Fruit fly (Drosophila melanogaster): ENCODE results near the gene Pus1.

Pus1 gene

DNA sequence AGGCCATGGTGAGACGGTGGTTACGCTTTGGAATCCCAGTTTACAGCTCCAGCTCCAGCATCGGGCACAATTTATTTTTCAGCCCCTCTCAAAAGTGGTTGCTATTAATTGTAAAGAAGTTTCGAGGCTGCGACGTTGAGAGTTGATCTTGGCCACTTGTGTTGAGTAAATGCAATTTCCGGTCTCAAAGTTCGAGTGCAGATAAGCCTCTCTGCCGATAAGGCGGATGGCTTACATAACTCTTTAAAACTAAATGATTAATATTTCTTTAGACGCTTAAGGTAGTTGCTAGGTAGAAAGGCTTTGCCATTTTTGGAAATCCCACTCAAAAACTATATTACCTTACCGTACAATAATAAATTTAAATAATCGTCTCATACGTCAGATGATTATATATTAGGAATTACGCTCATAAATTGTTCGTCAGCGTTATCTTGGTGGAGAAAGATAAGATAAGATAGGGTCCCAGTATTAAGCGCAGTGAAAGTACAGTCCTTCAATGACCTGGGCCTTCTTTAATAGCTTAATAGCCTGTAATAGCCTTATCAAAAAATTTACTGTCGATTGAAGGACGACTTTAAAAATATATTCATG, 13.2 kb upstream of the Pus1 start:
- TF ChIP-seq CG17359 (tag; optimal IDR thresholded peaks at IDR 0.05) (no peak), sens-2 (GFP tag; IDR thresholded peaks at IDR 0.05) (0 out of 2 replicates have a peak, but pooled peaks have one; percentile 12), nom (GFP tag; optimal IDR thresholded peaks at IDR 0.05) (peak; percentile 51), exex (tag; optimal IDR thresholded peaks at IDR 0.05) (peak; percentile 87), vvl (GFP tag; IDR thresholded peaks at IDR 0.05) (no peak), Pdp1 (GFP tag; optimal IDR thresholded peaks at IDR 0.05) (peak in 1 of 2 experiments; percentile 80), Med (GFP tag) (peak; percentile 24), ci (GFP tag; IDR thresholded peaks at IDR 0.05) (peak; percentile 13; the same call in 1 of the 3 replicates)

DNA sequence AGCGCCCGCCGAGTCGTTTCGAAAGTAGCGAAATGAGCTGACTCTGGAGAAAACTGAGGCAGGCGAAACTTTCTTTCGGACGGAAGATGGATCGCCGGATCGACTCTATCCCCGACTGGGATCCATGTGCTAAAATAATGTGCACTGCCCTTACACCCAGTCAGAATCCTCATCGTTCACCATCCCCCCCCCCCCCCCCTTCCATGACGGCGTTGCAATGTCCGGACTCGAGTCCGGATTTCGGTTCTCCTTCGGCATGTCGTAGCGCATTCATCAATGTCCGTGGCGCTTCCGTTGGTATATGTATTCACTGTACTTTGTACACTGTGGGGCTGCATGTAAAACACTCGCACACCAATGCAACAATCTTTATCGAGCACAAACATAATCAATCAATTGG, 12.6 kb upstream of the Pus1 start:
- no peak for TF ChIP-seq CG2199 (GFP tag; IDR thresholded peaks at IDR 0.05)
- no peak for TF ChIP-seq CHES-1-like (GFP tag; optimal IDR thresholded peaks at IDR 0.05)
- TF ChIP-seq CG3726 (GFP tag; IDR thresholded peaks at IDR 0.05) = no peak
- TF ChIP-seq CG11560 (tag; IDR thresholded peaks at IDR 0.05) = no peak
- TF ChIP-seq crol (GFP tag; IDR thresholded peaks at IDR 0.05) = peak; percentile 35; the same call in 1 of the 2 replicates
- no peak for TF ChIP-seq nerfin-1 (tag; optimal IDR thresholded peaks at IDR 0.05)
- TF ChIP-seq Stat92E (GFP tag; optimal IDR thresholded peaks at IDR 0.05) = no peak
- no peak for TF ChIP-seq CG10654 (GFP tag; optimal IDR thresholded peaks at IDR 0.05)
- no peak for TF ChIP-seq Bgb (GFP tag; IDR thresholded peaks at IDR 0.05; ENCODE audit: partially characterized antibody)
- peak; percentile 45 for TF ChIP-seq Hr39 (optimal IDR thresholded peaks at IDR 0.05)
- TF ChIP-seq cg (GFP tag; optimal IDR thresholded peaks at IDR 0.05) = peak; percentile 20
- peak; percentile 38 for TF ChIP-seq grau (tag; optimal IDR thresholded peaks at IDR 0.05)
- TF ChIP-seq CG5953 (GFP tag; IDR thresholded peaks at IDR 0.05) = no peak
- no peak for TF ChIP-seq C15 (GFP tag; IDR thresholded peaks at IDR 0.05)
- no peak for TF ChIP-seq CG15479 (GFP tag; optimal IDR thresholded peaks at IDR 0.05)
- no peak for TF ChIP-seq D19B (GFP tag; optimal IDR thresholded peaks at IDR 0.05)
- TF ChIP-seq chinmo (GFP tag; IDR thresholded peaks at IDR 0.05; ENCODE audit: partially characterized antibody) = 0 out of 4 replicates have a peak, but pooled peaks have one; percentile 24
- peak; percentile 9 for TF ChIP-seq Med (GFP tag)

DNA sequence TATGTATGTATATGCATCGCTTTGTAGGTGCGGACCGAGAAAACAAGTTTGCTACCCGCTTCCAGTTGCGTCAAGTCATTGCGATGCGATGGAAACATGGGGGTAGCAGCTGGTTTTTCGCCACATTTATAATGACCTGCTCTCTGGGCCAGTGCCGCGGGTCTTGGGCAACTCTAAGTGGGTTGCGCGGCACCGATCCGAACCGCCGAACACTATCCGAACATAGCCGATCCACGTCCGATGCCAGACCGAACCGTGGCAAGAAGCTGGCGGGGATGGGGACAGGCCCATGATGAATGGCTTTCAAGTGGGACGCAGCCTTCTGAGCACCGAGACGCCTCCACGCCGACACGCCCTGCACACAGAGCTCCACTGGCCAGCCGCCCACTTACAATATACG, 11.6 kb upstream of the Pus1 start:
- TF ChIP-seq Mrtf (GFP tag; IDR thresholded peaks at IDR 0.05) = no peak
- TF ChIP-seq CG30431 (GFP tag; optimal IDR thresholded peaks at IDR 0.05) = no peak
- no peak for TF ChIP-seq B-H2 (GFP tag; optimal IDR thresholded peaks at IDR 0.05)
- no peak for TF ChIP-seq grau (tag; optimal IDR thresholded peaks at IDR 0.05)
- TF ChIP-seq Gug (GFP tag; IDR thresholded peaks at IDR 0.05) = no peak
- no peak for TF ChIP-seq en (GFP tag; optimal IDR thresholded peaks at IDR 0.05)
- no peak for TF ChIP-seq CG8290 (GFP tag; optimal IDR thresholded peaks at IDR 0.05)
- TF ChIP-seq CG8290 (tag; optimal IDR thresholded peaks at IDR 0.05) = peak in 1 of 2 experiments; percentile 46
- no peak for TF ChIP-seq Lhr (GFP tag; optimal IDR thresholded peaks at IDR 0.05)
- TF ChIP-seq Hmr (GFP tag; optimal IDR thresholded peaks at IDR 0.05) = no peak
- TF ChIP-seq dysf (GFP tag; IDR thresholded peaks at IDR 0.05) = no peak
- no peak for TF ChIP-seq CG18619 (GFP tag; optimal IDR thresholded peaks at IDR 0.05)
- no peak for TF ChIP-seq CG15601 (tag; optimal IDR thresholded peaks at IDR 0.05)
- TF ChIP-seq CG1832 (GFP tag; optimal IDR thresholded peaks at IDR 0.05) = no peak
- no peak for TF ChIP-seq CG11695 (GFP tag; IDR thresholded peaks at IDR 0.05)
- no peak for TF ChIP-seq fd102C (GFP tag; optimal IDR thresholded peaks at IDR 0.05)
- TF ChIP-seq CG10209 (GFP tag; optimal IDR thresholded peaks at IDR 0.05) = no peak
- TF ChIP-seq CG1529 (GFP tag; optimal IDR thresholded peaks at IDR 0.05) = no peak
- no peak for TF ChIP-seq dimm (GFP tag; IDR thresholded peaks at IDR 0.05)
- TF ChIP-seq CG7357 (GFP tag; IDR thresholded peaks at IDR 0.05) = no peak
- peak; percentile 35; the same call in 1 of the 2 replicates for TF ChIP-seq Rfx (GFP tag; IDR thresholded peaks at IDR 0.05)
- TF ChIP-seq ci (GFP tag; IDR thresholded peaks at IDR 0.05) = peak; percentile 37; the same call in 2 of the 3 replicates
- TF ChIP-seq CG4360 (GFP tag; IDR thresholded peaks at IDR 0.05) = no peak
- no peak for TF ChIP-seq ap (GFP tag; IDR thresholded peaks at IDR 0.05)
- TF ChIP-seq sd (tag; optimal IDR thresholded peaks at IDR 0.05) = peak; percentile 3
- no peak for TF ChIP-seq so (GFP tag; IDR thresholded peaks at IDR 0.05)

All from whole organism, embryonic.